Worm (Caenorhabditis elegans) whole organism, young adult: ENCODE measurements around the gene sre-40.

Experiments
- B0035.1 ChIP-seq: sonication (generic microtip); optimal IDR thresholded peaks from 2 replicates; lab custom pipeline; 2016; ENCODE audit warnings: missing genetic modification characterization, mild to moderate bottlenecking, missing compliant biosample characterization, missing genotype, missing genetic modification reagents
- B0261.1 ChIP-seq: sonication (generic microtip); optimal IDR thresholded peaks from 2 replicates; lab custom pipeline; 2016; ENCODE audit warnings: mild to moderate bottlenecking, missing genetic modification characterization, moderate library complexity, missing compliant biosample characterization
- C06A6.2 ChIP-seq: fragments of 200-800 bp; sonication (Bioruptor generic); conservative IDR thresholded peaks from 2 replicates; pipeline ENCODE4 v1.3.6; 2022; ENCODE audit warnings: missing genetic modification characterization, missing compliant biosample characterization
- F23B12.7 ChIP-seq: sonication (generic microtip); optimal IDR thresholded peaks from 2 replicates; lab custom pipeline; 2017; ENCODE audit warnings: missing genetic modification characterization, mild to moderate bottlenecking, missing compliant biosample characterization, antibody characterized with exemption, moderate library complexity; ENCODE audit not compliant: insufficient read depth
- F33H1.4 ChIP-seq: fragments of 200-800 bp; sonication (Bioruptor generic); IDR thresholded peaks from 2 replicates; pipeline ENCODE4 v1.3.6; 2022; ENCODE audit warnings: missing genetic modification reagents, missing genetic modification characterization, missing compliant biosample characterization
- F55B11.4 ChIP-seq: sonication (generic microtip); optimal IDR thresholded peaks from 2 replicates; lab custom pipeline; 2016; ENCODE audit warnings: missing compliant biosample characterization, missing genetic modification characterization, borderline replicate concordance; ENCODE audit not compliant: insufficient read depth
- F57C9.4 ChIP-seq: sonication (generic microtip); optimal IDR thresholded peaks from 2 replicates; lab custom pipeline; 2017; ENCODE audit warnings: mild to moderate bottlenecking, missing genetic modification characterization, missing compliant biosample characterization
- T07F8.4 ChIP-seq: sonication (generic microtip); optimal IDR thresholded peaks from 2 replicates; lab custom pipeline; 2016; ENCODE audit warnings: mild to moderate bottlenecking, missing genetic modification characterization, moderate library complexity, missing compliant biosample characterization
- Y95B8A.8 ChIP-seq: fragments of 200-800 bp; sonication (Bioruptor generic); IDR thresholded peaks from 2 replicates; pipeline ENCODE4 v1.3.6; 2022; ENCODE audit warnings: missing genetic modification reagents, missing genetic modification characterization, missing compliant biosample characterization
- ceh-27 ChIP-seq: fragments of 200-800 bp; sonication (Bioruptor generic); optimal IDR thresholded peaks from 2 replicates; lab custom pipeline; 2018; ENCODE audit warnings: mild to moderate bottlenecking, missing genetic modification characterization, moderate library complexity, missing compliant biosample characterization
- ceh-40 ChIP-seq: fragments of 200-800 bp; sonication (Bioruptor generic); IDR thresholded peaks from 2 replicates; pipeline ENCODE4 v1.3.6; 2022; ENCODE audit warnings: missing genetic modification characterization, missing compliant biosample characterization
- ets-4 ChIP-seq: fragments of 200-800 bp; sonication (Bioruptor generic); optimal IDR thresholded peaks from 2 replicates; lab custom pipeline; 2018; ENCODE audit warnings: mild to moderate bottlenecking, missing genetic modification characterization, missing compliant biosample characterization
- gei-17 ChIP-seq: fragments of 200-800 bp; sonication (Bioruptor generic); optimal IDR thresholded peaks from 2 replicates; lab custom pipeline; 2018; ENCODE audit warnings: mild to moderate bottlenecking, missing genetic modification characterization, missing compliant biosample characterization
- hmg-20 ChIP-seq: fragments of 200-800 bp; sonication (Bioruptor generic); IDR thresholded peaks from 2 replicates; pipeline ENCODE4 v1.3.6; 2022; ENCODE audit warnings: missing genetic modification reagents, missing genetic modification characterization, missing compliant biosample characterization
- lag-1 ChIP-seq: fragments of 200-800 bp; sonication (Bioruptor generic); IDR thresholded peaks from 2 replicates; pipeline ENCODE4 v1.3.6; 2022; ENCODE audit warnings: missing genetic modification reagents, missing genetic modification characterization, missing compliant biosample characterization
- lir-1 ChIP-seq: fragments of 200-800 bp; sonication (Bioruptor generic); conservative IDR thresholded peaks from 2 replicates; pipeline ENCODE4 v1.3.6; 2022; ENCODE audit warnings: missing genetic modification reagents, missing genetic modification characterization, missing compliant biosample characterization
- lsl-1 ChIP-seq: fragments of 200-800 bp; sonication (Bioruptor generic); optimal IDR thresholded peaks from 2 replicates; lab custom pipeline; 2018; ENCODE audit warnings: mild to moderate bottlenecking, missing genetic modification characterization, moderate library complexity, missing compliant biosample characterization
- lsy-27 ChIP-seq: sonication (generic microtip); optimal IDR thresholded peaks from 2 replicates; lab custom pipeline; 2017; ENCODE audit warnings: missing genetic modification characterization, mild to moderate bottlenecking, missing compliant biosample characterization, antibody characterized with exemption, missing genotype, borderline replicate concordance; ENCODE audit not compliant: insufficient read depth
- madf-8 ChIP-seq: fragments of 200-800 bp; sonication (Bioruptor generic); conservative IDR thresholded peaks from 2 replicates; pipeline ENCODE4 v1.3.6; 2022; ENCODE audit warnings: missing genetic modification reagents, missing genetic modification characterization, missing compliant biosample characterization
- mes-4 ChIP-seq: sonication (generic microtip); optimal IDR thresholded peaks from 2 replicates; lab custom pipeline; 2016; ENCODE audit warnings: missing genotype, missing genetic modification characterization, missing compliant biosample characterization
- nfya-1 ChIP-seq: sonication (generic microtip); optimal IDR thresholded peaks from 2 replicates; lab custom pipeline; 2017; ENCODE audit warnings: antibody characterized with exemption, missing compliant biosample characterization, missing genetic modification characterization, borderline replicate concordance; ENCODE audit not compliant: insufficient read depth
- nhr-90 ChIP-seq: sonication (generic microtip); optimal IDR thresholded peaks from 2 replicates; lab custom pipeline; 2016; ENCODE audit warnings: missing genotype, mild to moderate bottlenecking, missing genetic modification characterization, missing compliant biosample characterization
- rcor-1 ChIP-seq: fragments of 200-800 bp; sonication (Bioruptor generic); IDR thresholded peaks from 2 replicates; pipeline ENCODE4 v1.3.6; 2022; ENCODE audit warnings: missing genetic modification reagents, missing genetic modification characterization, missing compliant biosample characterization
- rec-8 ChIP-seq, 2 experiments: sonication (generic microtip); optimal IDR thresholded peaks; 2 replicates each; lab custom pipeline; 2016; ENCODE audit warnings: mild to moderate bottlenecking in 2 of 2, missing genetic modification characterization in 2 of 2, missing genetic modification reagents in 2 of 2, missing genotype in 2 of 2, missing biosample characterization in 1 of 2, missing compliant biosample characterization in 1 of 2, moderate library complexity in 1 of 2
- sdz-38 ChIP-seq: sonication (generic microtip); optimal IDR thresholded peaks from 2 replicates; lab custom pipeline; 2016; ENCODE audit warnings: missing genotype, missing genetic modification characterization, missing compliant biosample characterization
- snpc-1.1 ChIP-seq: sonication (generic microtip); optimal IDR thresholded peaks from 2 replicates; lab custom pipeline; 2017; ENCODE audit warnings: missing genetic modification characterization, mild to moderate bottlenecking, missing compliant biosample characterization, antibody characterized with exemption, moderate library complexity, missing genotype, missing genetic modification reagents; ENCODE audit not compliant: insufficient read depth
- snpc-4 ChIP-seq, 5 experiments: fragments of 150-350 bp in 1 of 5; sonication (generic microtip) in 4 of 5; optimal IDR thresholded peaks; 2 replicates each; lab custom pipeline; 2014 to 2018; ENCODE audit warnings: missing genetic modification characterization in 5 of 5, missing biosample characterization in 3 of 5, antibody characterized with exemption in 2 of 5, mild to moderate bottlenecking in 2 of 5, missing compliant biosample characterization in 2 of 5, missing genotype in 2 of 5, moderate library complexity in 2 of 5, missing genetic modification reagents in 1 of 5
- unc-130 ChIP-seq: sonication (generic microtip); optimal IDR thresholded peaks from 2 replicates; lab custom pipeline; 2016; ENCODE audit warnings: missing genetic modification reagents, missing genetic modification characterization, missing compliant biosample characterization
- xnd-1 ChIP-seq: sonication (generic microtip); optimal IDR thresholded peaks from 2 replicates; lab custom pipeline; 2016; ENCODE audit warnings: missing genotype, missing genetic modification reagents, missing genetic modification characterization, missing compliant biosample characterization
- ztf-22 ChIP-seq: fragments of 200-800 bp; sonication (Bioruptor generic); optimal IDR thresholded peaks from 2 replicates; lab custom pipeline; 2018; ENCODE audit warnings: mild to moderate bottlenecking, missing genetic modification characterization, moderate library complexity, missing compliant biosample characterization

The sre-40 gene

DNA sequence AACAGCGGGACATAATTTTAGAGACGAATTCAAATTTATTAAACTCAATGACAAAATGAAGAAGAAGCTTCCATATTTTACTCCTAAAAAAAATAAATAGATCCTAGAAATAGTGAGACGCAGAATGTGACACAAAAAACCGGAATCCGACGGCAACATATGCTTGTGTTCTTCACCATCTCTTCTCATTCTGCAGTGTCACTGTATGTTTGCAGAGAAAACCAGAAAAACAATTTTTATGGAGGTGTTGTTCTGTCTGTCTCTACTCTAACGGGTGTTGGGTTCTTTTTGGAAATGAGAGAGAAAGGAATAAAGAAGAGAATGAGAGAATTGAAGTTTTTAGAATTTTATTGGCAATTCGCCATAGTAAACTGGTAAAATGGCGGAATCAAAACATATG, 44.7 kb downstream of the sre-40 start:
- TF ChIP-seq ets-4 (GFP tag; lab: Kevin White, UChicago) (no peak), ceh-40 (no peak), C06A6.2 (GFP tag; lab: Robert Waterston, UW) (no peak), mes-4 (tag; lab: Kevin White, UChicago) (no peak), sdz-38 (no peak), nfya-1 (tag; lab: Kevin White, UChicago) (no peak), lir-1 (no peak), unc-130 (GFP tag; lab: Kevin White, UChicago) (no peak), F55B11.4 (no peak), madf-8 (GFP tag; lab: Robert Waterston, UW) (no peak), T07F8.4 (tag; lab: Kevin White, UChicago) (no peak), B0035.1 (tag; lab: Kevin White, UChicago) (no peak), gei-17 (GFP tag; lab: Kevin White, UChicago) (no peak), snpc-4 (GFP tag; optimal IDR thresholded peaks at IDR 0.05; lab: Kevin White, UChicago) (no peak), snpc-4 (tag; optimal IDR thresholded peaks at IDR 0.05; lab: Kevin White, UChicago) (no peak), B0261.1 (tag; lab: Kevin White, UChicago) (no peak), F33H1.4 (no peak), hmg-20 (GFP tag; lab: Robert Waterston, UW) (no peak)

- no peak for TF ChIP-seq nfya-1 (tag; lab: Kevin White, UChicago)
- no peak for TF ChIP-seq ets-4 (GFP tag; lab: Kevin White, UChicago)
- no peak for TF ChIP-seq lsl-1 (GFP tag; lab: Kevin White, UChicago)
- TF ChIP-seq ceh-27 (GFP tag; lab: Kevin White, UChicago) = no peak
- TF ChIP-seq lsy-27 (tag; lab: Kevin White, UChicago) = no peak
- no peak for TF ChIP-seq rec-8 (tag; optimal IDR thresholded peaks at IDR 0.05; lab: Kevin White, UChicago)
- no peak for TF ChIP-seq rcor-1 (GFP tag; lab: Robert Waterston, UW)
- TF ChIP-seq nhr-90 (tag; lab: Kevin White, UChicago) = no peak
- no peak for TF ChIP-seq snpc-1.1
- TF ChIP-seq F23B12.7 (tag; lab: Kevin White, UChicago) = no peak
- no peak for TF ChIP-seq F57C9.4 (tag; lab: Kevin White, UChicago)
- TF ChIP-seq ztf-22 (GFP tag; lab: Kevin White, UChicago) = no peak
- no peak for TF ChIP-seq xnd-1 (tag; lab: Kevin White, UChicago)
- no peak for TF ChIP-seq Y95B8A.8 (GFP tag; lab: Robert Waterston, UW)
- TF ChIP-seq lag-1 = no peak
Observed at ce11 chrII:4638241-4638640, 45.4 kb downstream of the sre-40 start, which contains the start of gene che-10. che-10 (minus strand) TSS chrII:4638341.
